Fruit fly (Drosophila melanogaster): Measurements from ENCODE around the gene CG12637.
A peak's percentile ranks its signal among the peaks of the same experiment; 100 is the strongest.

- TF ChIP-seq Gsc (GFP tag; IDR thresholded peaks at IDR 0.05) (no peak), bbx (GFP tag; IDR thresholded peaks at IDR 0.05; ENCODE audit: partially characterized antibody) (no peak), bigmax (GFP tag; optimal IDR thresholded peaks at IDR 0.05) (no peak), CG17829 (tag; optimal IDR thresholded peaks at IDR 0.05) (no peak), br (optimal IDR thresholded peaks at IDR 0.05) (no peak), Lpt (GFP tag; optimal IDR thresholded peaks at IDR 0.05) (no peak), Nf-YB (GFP tag; optimal IDR thresholded peaks at IDR 0.05) (no peak), Bdp1 (GFP tag; optimal IDR thresholded peaks at IDR 0.05) (no peak), CG12769 (tag; optimal IDR thresholded peaks at IDR 0.05) (peak; percentile 46)
These were observed 46.0 kb upstream of the CG12637 start for dm6 chrX:10719280-10719679.
